Worm (Caenorhabditis elegans): ENCODE measurements around the gene ZK856.7.

Gene ZK856.7

ce11 chrV:10174632-10175075, 27.2 kb upstream of the ZK856.7 start (continued):
- TF ChIP-seq tbx-9 (tag; optimal IDR thresholded peaks at IDR 0.05; ENCODE audit: borderline replicate concordance): no peak
- no peak for TF ChIP-seq B0019.2 (GFP tag; conservative IDR thresholded peaks at IDR 0.05)
- TF ChIP-seq nfya-1 (tag; optimal IDR thresholded peaks at IDR 0.05; ENCODE audit: borderline replicate concordance, insufficient read depth): no peak
- no peak for TF ChIP-seq ceh-91 (GFP tag; IDR thresholded peaks at IDR 0.05)
- TF ChIP-seq nhr-27 (tag; optimal IDR thresholded peaks at IDR 0.05): no peak
- no peak for TF ChIP-seq lsy-27 (tag; optimal IDR thresholded peaks at IDR 0.05; ENCODE audit: borderline replicate concordance, insufficient read depth)
- TF ChIP-seq lin-40 (tag; optimal IDR thresholded peaks at IDR 0.05): peak; percentile 63
- no peak for TF ChIP-seq snpc-4 (GFP tag; optimal IDR thresholded peaks at IDR 0.05)
- peak in 1 of 4 experiments; percentile 5 for TF ChIP-seq snpc-4 (tag; optimal IDR thresholded peaks at IDR 0.05)
- no peak for TF ChIP-seq mxl-1 (tag; optimal IDR thresholded peaks at IDR 0.05)
- no peak for TF ChIP-seq ceh-79 (tag; optimal IDR thresholded peaks at IDR 0.05)
- TF ChIP-seq bed-2 (GFP tag; IDR thresholded peaks at IDR 0.05): no peak
- peak; percentile 57 for TF ChIP-seq chd-7 (tag; optimal IDR thresholded peaks at IDR 0.05)
- TF ChIP-seq B0261.1 (tag; optimal IDR thresholded peaks at IDR 0.05): no peak
- no peak for TF ChIP-seq F55B11.4 (tag; optimal IDR thresholded peaks at IDR 0.05; ENCODE audit: borderline replicate concordance, insufficient read depth)
- no peak for TF ChIP-seq F37B4.10 (GFP tag; IDR thresholded peaks at IDR 0.05)
- no peak for TF ChIP-seq pha-4 (tag; optimal IDR thresholded peaks at IDR 0.05)
- TF ChIP-seq ceh-100 (GFP tag; IDR thresholded peaks at IDR 0.05): no peak
- peak; percentile 83 for TF ChIP-seq K12H6.12 (tag; optimal IDR thresholded peaks at IDR 0.05)
- TF ChIP-seq T07F8.4 (tag; optimal IDR thresholded peaks at IDR 0.05): no peak
- peak; percentile 58 for TF ChIP-seq ceh-27 (GFP tag; optimal IDR thresholded peaks at IDR 0.05)
- TF ChIP-seq ztf-28 (GFP tag; IDR thresholded peaks at IDR 0.05): no peak
- peak; percentile 85 for TF ChIP-seq nfyb-1 (GFP tag; IDR thresholded peaks at IDR 0.05)
- no peak for TF ChIP-seq lag-1 (GFP tag; IDR thresholded peaks at IDR 0.05)
- TF ChIP-seq F49E8.2 (tag; optimal IDR thresholded peaks at IDR 0.05; ENCODE audit: insufficient read depth): no peak
- TF ChIP-seq dox-1 (GFP tag; IDR thresholded peaks at IDR 0.05): 0 out of 2 replicates have a peak, but pooled peaks have one; percentile 51
- TF ChIP-seq hsf-1 (GFP tag; IDR thresholded peaks at IDR 0.05): no peak
- no peak for TF ChIP-seq ceh-40 (GFP tag; IDR thresholded peaks at IDR 0.05)
- no peak for TF ChIP-seq dpl-1 (GFP tag; optimal IDR thresholded peaks at IDR 0.05)
- no peak for TF ChIP-seq Y79H2A.3 (GFP tag; conservative IDR thresholded peaks at IDR 0.05)
- TF ChIP-seq unc-130 (GFP tag; optimal IDR thresholded peaks at IDR 0.05): no peak
- TF ChIP-seq madf-10 (tag; optimal IDR thresholded peaks at IDR 0.05): no peak
- no peak for TF ChIP-seq nfya-2 (GFP tag; IDR thresholded peaks at IDR 0.05)
- no peak for TF ChIP-seq zfh-2 (GFP tag; conservative IDR thresholded peaks at IDR 0.05)
- peak in 1 of 3 experiments; percentile 41 for TF ChIP-seq lin-35 (GFP tag; optimal IDR thresholded peaks at IDR 0.05)
- no peak for TF ChIP-seq F57A8.1 (GFP tag; optimal IDR thresholded peaks at IDR 0.05)
- TF ChIP-seq F57C9.4 (tag; optimal IDR thresholded peaks at IDR 0.05): no peak
- TF ChIP-seq ama-1 (optimal IDR thresholded peaks at IDR 0.05): no peak
- no peak for TF ChIP-seq ama-1 (GFP tag; optimal IDR thresholded peaks at IDR 0.05)
- no peak for TF ChIP-seq gei-17 (GFP tag; optimal IDR thresholded peaks at IDR 0.05)
- TF ChIP-seq snpc-1.1 (tag; optimal IDR thresholded peaks at IDR 0.05; ENCODE audit: insufficient read depth): no peak
- TF ChIP-seq lsl-1 (GFP tag; optimal IDR thresholded peaks at IDR 0.05): no peak
- peak; percentile 69 for TF ChIP-seq somi-1 (GFP tag; optimal IDR thresholded peaks at IDR 0.05)
- TF ChIP-seq him-1 (tag; optimal IDR thresholded peaks at IDR 0.05): no peak
- TF ChIP-seq sdz-38 (tag; optimal IDR thresholded peaks at IDR 0.05): no peak
- TF ChIP-seq egrh-3 (GFP tag; IDR thresholded peaks at IDR 0.05): no peak
- TF ChIP-seq mcd-1 (GFP tag; IDR thresholded peaks at IDR 0.05): peak; percentile 61
- TF ChIP-seq C06A6.2 (GFP tag; conservative IDR thresholded peaks at IDR 0.05): 0 out of 2 replicates have a peak, but pooled peaks have one; percentile 30
- TF ChIP-seq nhr-179 (tag; optimal IDR thresholded peaks at IDR 0.05): no peak
